Fruit fly (Drosophila melanogaster): ENCODE results near the gene Frl.

DNA sequence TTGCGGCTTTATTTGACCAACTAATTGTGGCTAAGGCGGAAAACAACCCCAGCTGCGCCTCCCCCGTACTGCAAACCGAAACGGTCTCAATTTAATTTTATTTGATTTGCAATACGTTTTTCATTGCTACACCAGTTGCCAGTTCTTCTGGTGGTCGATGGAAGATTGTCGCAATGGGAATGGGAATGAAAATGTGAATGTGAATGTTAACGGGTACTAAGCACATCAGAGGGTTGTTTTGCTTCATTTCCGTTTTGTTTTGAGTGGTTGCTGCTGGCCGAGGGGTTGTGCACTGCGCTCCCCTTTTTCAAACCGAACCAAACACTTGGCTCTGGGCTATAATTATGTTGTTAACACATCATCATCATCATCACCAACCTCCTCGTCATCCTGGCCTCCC is 61.1 kb downstream of the Frl start:
- TF ChIP-seq Chrac-16 (GFP tag; optimal IDR thresholded peaks at IDR 0.05), result no peak
- TF ChIP-seq stwl (tag; optimal IDR thresholded peaks at IDR 0.05), result no peak
- no peak for TF ChIP-seq CG10565 (GFP tag; optimal IDR thresholded peaks at IDR 0.05)
- no peak for TF ChIP-seq Antp (GFP tag; optimal IDR thresholded peaks at IDR 0.05)
- TF ChIP-seq CG2120 (GFP tag; optimal IDR thresholded peaks at IDR 0.05), result no peak
